Fruit fly (Drosophila melanogaster) whole organism, embryonic: ENCODE measurements around the gene Nse1.
A peak's percentile ranks its signal among the peaks of the same experiment; 100 is the strongest.

Experiments
- Ada2b ChIP-seq: fragments of 200-800 bp; sonication (Bioruptor generic); IDR thresholded peaks from 2 replicates; pipeline ENCODE4 v1.3.6; 2022; ENCODE audit warnings: missing biosample characterization, missing genetic modification characterization
- Atf-2 ChIP-seq: fragments of 200-800 bp; sonication (Bioruptor generic); optimal IDR thresholded peaks from 2 replicates; lab custom pipeline; 2016; ENCODE audit warnings: missing biosample characterization, missing genetic modification characterization
- BEAF-32 ChIP-seq: fragments of 200-800 bp; sonication (Bioruptor generic); optimal IDR thresholded peaks from 3 replicates; lab custom pipeline; 2017; ENCODE audit warnings: missing biosample characterization, missing genetic modification characterization, mild to moderate bottlenecking, moderate library complexity, missing genetic modification reagents
- Bteb2 ChIP-seq: fragments of 200-800 bp; sonication (Bioruptor generic); optimal IDR thresholded peaks from 2 replicates; lab custom pipeline; 2016; ENCODE audit warnings: missing biosample characterization, missing genetic modification characterization
- CG11093 ChIP-seq: fragments of 200-800 bp; sonication (Bioruptor generic); IDR thresholded peaks from 3 replicates; pipeline ENCODE4 v1.3.6; 2022; ENCODE audit warnings: missing biosample characterization, missing genetic modification characterization
- CG11560 ChIP-seq: fragments of 200-800 bp; sonication (Bioruptor generic); IDR thresholded peaks from 3 replicates; pipeline ENCODE4 v1.3.6; 2022; ENCODE audit warnings: missing biosample characterization, missing genetic modification characterization
- CG12236 ChIP-seq: fragments of 200-800 bp; sonication (Bioruptor generic); optimal IDR thresholded peaks from 2 replicates; lab custom pipeline; 2016; ENCODE audit warnings: missing biosample characterization, missing genetic modification characterization
- CG13287 ChIP-seq: fragments of 200-800 bp; sonication (Bioruptor generic); IDR thresholded peaks from 2 replicates; pipeline ENCODE4 v1.3.6; 2022; ENCODE audit warnings: missing biosample characterization, missing genetic modification characterization; ENCODE audit not compliant: partially characterized antibody
- CG14710 ChIP-seq: fragments of 200-800 bp; sonication (Bioruptor generic); optimal IDR thresholded peaks from 3 replicates; lab custom pipeline; 2019; ENCODE audit warnings: missing biosample characterization, mild to moderate bottlenecking, missing genetic modification characterization, moderate library complexity
- CG15269 ChIP-seq: fragments of 200-800 bp; sonication (Bioruptor generic); optimal IDR thresholded peaks from 2 replicates; lab custom pipeline; 2018; ENCODE audit warnings: missing biosample characterization, mild to moderate bottlenecking, missing genetic modification characterization, moderate library complexity
- CG1602 ChIP-seq: fragments of 200-800 bp; sonication (Bioruptor generic); optimal IDR thresholded peaks from 3 replicates; lab custom pipeline; 2016; ENCODE audit warnings: missing biosample characterization, missing genetic modification characterization
- CG18262 ChIP-seq: fragments of 200-800 bp; optimal IDR thresholded peaks from 3 replicates; lab custom pipeline; 2019; ENCODE audit warnings: missing biosample characterization, mild to moderate bottlenecking, missing genetic modification characterization, moderate library complexity
- CG30431 ChIP-seq: fragments of 200-800 bp; sonication (Bioruptor generic); optimal IDR thresholded peaks from 2 replicates; lab custom pipeline; 2017; ENCODE audit warnings: missing biosample characterization, missing genetic modification characterization
- CG3838 ChIP-seq: fragments of 200-800 bp; sonication (Bioruptor generic); optimal IDR thresholded peaks from 3 replicates; lab custom pipeline; 2016; ENCODE audit warnings: missing biosample characterization, missing genetic modification characterization
- CG4404 ChIP-seq: fragments of 200-800 bp; sonication (Bioruptor generic); IDR thresholded peaks from 2 replicates; pipeline ENCODE4 v1.3.6; 2022; ENCODE audit warnings: missing biosample characterization, missing genetic modification characterization
- CG4617 ChIP-seq: fragments of 200-800 bp; sonication (Bioruptor generic); optimal IDR thresholded peaks from 3 replicates; lab custom pipeline; 2016; ENCODE audit warnings: missing biosample characterization, missing genetic modification characterization, borderline replicate concordance
- CG4707 ChIP-seq: fragments of 200-800 bp; sonication (Bioruptor generic); optimal IDR thresholded peaks from 2 replicates; lab custom pipeline; 2018; ENCODE audit warnings: missing biosample characterization, mild to moderate bottlenecking, missing genetic modification characterization, moderate library complexity
- CG7556 ChIP-seq: fragments of 200-800 bp; sonication (Bioruptor generic); optimal IDR thresholded peaks from 2 replicates; lab custom pipeline; 2017; ENCODE audit warnings: missing biosample characterization, mild to moderate bottlenecking, missing genetic modification characterization
- CG7745 ChIP-seq: fragments of 200-800 bp; sonication (Bioruptor generic); optimal IDR thresholded peaks from 2 replicates; lab custom pipeline; 2018; ENCODE audit warnings: missing biosample characterization, mild to moderate bottlenecking, missing genetic modification characterization, moderate library complexity
- CG7928 ChIP-seq: fragments of 200-800 bp; sonication (Bioruptor generic); optimal IDR thresholded peaks from 2 replicates; lab custom pipeline; 2017; ENCODE audit warnings: missing biosample characterization, mild to moderate bottlenecking, missing genetic modification characterization
- CG8478 ChIP-seq: fragments of >200 bp; optimal IDR thresholded peaks from 2 replicates; lab custom pipeline; 2018
- CG9876 ChIP-seq: fragments of 200-800 bp; sonication (Bioruptor generic); optimal IDR thresholded peaks from 2 replicates; lab custom pipeline; 2016; ENCODE audit warnings: missing biosample characterization, missing genetic modification characterization
- CHES-1-like ChIP-seq: fragments of 200-800 bp; sonication (Bioruptor generic); optimal IDR thresholded peaks from 2 replicates; lab custom pipeline; 2016; ENCODE audit warnings: missing biosample characterization, missing genetic modification characterization
- CTCF ChIP-seq: fragments of 200-800 bp; sonication (Bioruptor generic); optimal IDR thresholded peaks from 2 replicates; lab custom pipeline; 2017; ENCODE audit warnings: missing biosample characterization, mild to moderate bottlenecking, missing genetic modification characterization, moderate library complexity
- Chrac-16 ChIP-seq: fragments of 200-800 bp; sonication (Bioruptor generic); optimal IDR thresholded peaks from 3 replicates; lab custom pipeline; 2016; ENCODE audit warnings: missing biosample characterization, missing genetic modification characterization
- Ets97D ChIP-seq: fragments of 200-800 bp; sonication (Bioruptor generic); optimal IDR thresholded peaks from 3 replicates; lab custom pipeline; 2016; ENCODE audit warnings: missing biosample characterization, missing genetic modification characterization
- Kr ChIP-seq: fragments of 200-800 bp; sonication (Bioruptor generic); optimal IDR thresholded peaks from 2 replicates; lab custom pipeline; 2017; ENCODE audit warnings: missing biosample characterization, mild to moderate bottlenecking, missing genetic modification characterization
- MBD-R2 ChIP-seq: fragments of 200-800 bp; sonication (Bioruptor generic); IDR thresholded peaks from 2 replicates; pipeline ENCODE4 v1.3.6; 2022; ENCODE audit warnings: missing biosample characterization, missing genetic modification characterization
- Mad ChIP-seq: fragments of 200-800 bp; sonication (Bioruptor generic); optimal IDR thresholded peaks from 2 replicates; lab custom pipeline; 2016; ENCODE audit warnings: missing biosample characterization, missing genetic modification characterization
- Med ChIP-seq: fragments of 200-800 bp; sonication (Bioruptor generic); peaks from one replicate; lab custom pipeline; 2016; ENCODE audit warnings: missing biosample characterization, missing genetic modification characterization, mild to moderate bottlenecking, inconsistent platforms, moderate library complexity
- Mrtf ChIP-seq: fragments of 200-800 bp; sonication (Bioruptor generic); IDR thresholded peaks from 3 replicates; pipeline ENCODE4 v1.3.6; 2022; ENCODE audit warnings: missing biosample characterization, missing genetic modification characterization
- NK7.1 ChIP-seq: fragments of 200-800 bp; sonication (Bioruptor generic); optimal IDR thresholded peaks from 3 replicates; lab custom pipeline; 2016; ENCODE audit warnings: missing biosample characterization, missing genetic modification characterization
- Oli ChIP-seq: fragments of 200-800 bp; sonication (Bioruptor generic); optimal IDR thresholded peaks from 2 replicates; lab custom pipeline; 2018; ENCODE audit warnings: missing biosample characterization, mild to moderate bottlenecking, missing genetic modification characterization, moderate library complexity
- Sry-δ ChIP-seq: fragments of 200-800 bp; sonication (Bioruptor generic); optimal IDR thresholded peaks from 2 replicates; lab custom pipeline; 2016; ENCODE audit warnings: missing biosample characterization, missing genetic modification characterization
- Taf1 ChIP-seq: fragments of 200-800 bp; sonication (Bioruptor generic); IDR thresholded peaks from 2 replicates; pipeline ENCODE4 v1.3.6; 2022; ENCODE audit warnings: missing biosample characterization, missing genetic modification characterization
- Xrp1 ChIP-seq: fragments of 200-800 bp; sonication (Bioruptor generic); IDR thresholded peaks from 2 replicates; pipeline ENCODE4 v1.3.6; 2022; ENCODE audit warnings: missing biosample characterization, missing genetic modification characterization
- btn ChIP-seq: fragments of 200-800 bp; sonication (Bioruptor generic); optimal IDR thresholded peaks from 2 replicates; lab custom pipeline; 2016; ENCODE audit warnings: missing biosample characterization, missing genetic modification characterization
- cas ChIP-seq: fragments of 200-800 bp; sonication (Bioruptor generic); IDR thresholded peaks from 2 replicates; pipeline ENCODE4 v1.3.6; 2022; ENCODE audit warnings: missing biosample characterization, missing genetic modification characterization
- crp ChIP-seq, 2 experiments: fragments of 200-800 bp; sonication (Bioruptor generic); optimal IDR thresholded peaks; 2 replicates in 1 of 2; 3 replicates in 1 of 2; lab custom pipeline; 2017; ENCODE audit warnings: missing biosample characterization in 2 of 2, missing genetic modification characterization in 2 of 2, mild to moderate bottlenecking in 1 of 2, moderate library complexity in 1 of 2
- da ChIP-seq: fragments of 200-800 bp; sonication (Bioruptor generic); optimal IDR thresholded peaks from 2 replicates; lab custom pipeline; 2016; ENCODE audit warnings: missing biosample characterization, missing genetic modification characterization
- emc ChIP-seq: fragments of 200-800 bp; sonication (Bioruptor generic); optimal IDR thresholded peaks from 2 replicates; lab custom pipeline; 2016; ENCODE audit warnings: missing biosample characterization, missing genetic modification characterization
- en ChIP-seq: fragments of 200-800 bp; sonication (Bioruptor generic); optimal IDR thresholded peaks from 2 replicates; lab custom pipeline; 2016; ENCODE audit warnings: missing biosample characterization, missing genetic modification characterization
- ewg ChIP-seq: fragments of 200-800 bp; sonication (Bioruptor generic); optimal IDR thresholded peaks from 3 replicates; lab custom pipeline; 2017; ENCODE audit warnings: mild to moderate bottlenecking, missing biosample characterization, missing genetic modification reagents, missing genetic modification characterization
- eyg ChIP-seq: fragments of 200-800 bp; sonication (Bioruptor generic); optimal IDR thresholded peaks from 3 replicates; lab custom pipeline; 2016; ENCODE audit warnings: missing biosample characterization, missing genetic modification characterization
- kah ChIP-seq: fragments of 200-800 bp; sonication (Bioruptor generic); optimal IDR thresholded peaks from 2 replicates; lab custom pipeline; 2018; ENCODE audit warnings: missing biosample characterization, mild to moderate bottlenecking, missing genetic modification characterization
- lab ChIP-seq: fragments of 200-800 bp; sonication (Bioruptor generic); optimal IDR thresholded peaks from 3 replicates; lab custom pipeline; 2017; ENCODE audit warnings: missing biosample characterization, missing genetic modification characterization, mild to moderate bottlenecking, moderate library complexity, missing genetic modification reagents
- nom ChIP-seq: fragments of 200-800 bp; sonication (Bioruptor generic); optimal IDR thresholded peaks from 2 replicates; lab custom pipeline; 2017; ENCODE audit warnings: missing biosample characterization, missing genetic modification characterization, mild to moderate bottlenecking, moderate library complexity, missing genetic modification reagents
- org-1 ChIP-seq: fragments of 200-800 bp; sonication (Bioruptor generic); optimal IDR thresholded peaks from 2 replicates; lab custom pipeline; 2017; ENCODE audit warnings: missing biosample characterization, missing genetic modification characterization
- peb ChIP-seq: fragments of 200-800 bp; sonication (Bioruptor generic); IDR thresholded peaks from 2 replicates; pipeline ENCODE4 v1.3.6; 2022; ENCODE audit warnings: missing biosample characterization, missing genetic modification characterization
- slbo ChIP-seq: fragments of 200-800 bp; sonication (Bioruptor generic); IDR thresholded peaks from 2 replicates; pipeline ENCODE4 v1.3.6; 2022; ENCODE audit warnings: missing biosample characterization, missing genetic modification characterization
- sr ChIP-seq: fragments of 200-800 bp; sonication (Bioruptor generic); IDR thresholded peaks from 3 replicates; pipeline ENCODE4 v1.3.6; 2022; ENCODE audit warnings: missing biosample characterization, missing genetic modification characterization
- tll ChIP-seq, 2 experiments: fragments of 200-800 bp in 1 of 2; fragments of >200 bp in 1 of 2; sonication (Bioruptor generic) in 1 of 2; optimal IDR thresholded peaks; 2 replicates each; lab custom pipeline; 2017 to 2019; ENCODE audit warnings: missing biosample characterization in 2 of 2, missing genetic modification characterization in 2 of 2, mild to moderate bottlenecking in 1 of 2, moderate library complexity in 1 of 2
- zfh1 ChIP-seq: fragments of 200-800 bp; sonication (Bioruptor generic); IDR thresholded peaks from 3 replicates; pipeline ENCODE4 v1.3.6; 2022; ENCODE audit warnings: missing biosample characterization, missing genetic modification characterization

Nse1 gene

dm6 chr2L:6698387-6698786 lies 21.0 kb upstream of the Nse1 start (continued):
- TF ChIP-seq emc (GFP tag; lab: Kevin White, UChicago): no peak
- TF ChIP-seq eyg (GFP tag; lab: Kevin White, UChicago): no peak
- no peak for TF ChIP-seq Taf1 (GFP tag; lab: Robert Waterston, UW)
- TF ChIP-seq CG4707 (GFP tag; lab: Kevin White, UChicago): no peak
- TF ChIP-seq CG30431 (GFP tag; lab: Kevin White, UChicago): no peak
- no peak for TF ChIP-seq Ets97D (GFP tag; lab: Kevin White, UChicago)
- no peak for TF ChIP-seq NK7.1
- peak; percentile 58 for TF ChIP-seq CG15269
- TF ChIP-seq Xrp1 (GFP tag; lab: Robert Waterston, UW): peak; percentile 68
- peak; percentile 57; the same call in 1 of the 3 replicates for TF ChIP-seq CG11093
- TF ChIP-seq CG3838 (GFP tag; lab: Kevin White, UChicago): no peak
- TF ChIP-seq CG8478 (lab: Kevin White, UChicago): no peak
- peak; percentile 35 for TF ChIP-seq CG1602
- TF ChIP-seq nom: no peak
- TF ChIP-seq cas (GFP tag; lab: Robert Waterston, UW): no peak
- peak; percentile 48 for TF ChIP-seq lab (GFP tag; lab: Kevin White, UChicago)
- no peak for TF ChIP-seq org-1
- TF ChIP-seq btn (GFP tag; lab: Kevin White, UChicago): no peak
- TF ChIP-seq CG7556 (GFP tag; lab: Kevin White, UChicago): peak; percentile 21
- TF ChIP-seq Ada2b (GFP tag; lab: Robert Waterston, UW): peak; percentile 43; the same call in 1 of the 2 replicates
- TF ChIP-seq CG4404 (GFP tag; lab: Robert Waterston, UW): peak; percentile 56
- TF ChIP-seq Mrtf (GFP tag; lab: Robert Waterston, UW): peak; percentile 62; the same call in 1 of the 3 replicates
- TF ChIP-seq Oli (tag; lab: Kevin White, UChicago): peak; percentile 53
- TF ChIP-seq BEAF-32 (GFP tag; lab: Kevin White, UChicago): no peak
- no peak for TF ChIP-seq CG7745 (tag; lab: Kevin White, UChicago)
- no peak for TF ChIP-seq kah (GFP tag; lab: Kevin White, UChicago)
- TF ChIP-seq tll (GFP tag; optimal IDR thresholded peaks at IDR 0.05; lab: Kevin White, UChicago): no peak
- peak; percentile 47 for TF ChIP-seq CG18262 (tag; lab: Kevin White, UChicago)
- TF ChIP-seq crp (GFP tag; optimal IDR thresholded peaks at IDR 0.05; lab: Kevin White, UChicago): no peak
- no peak for TF ChIP-seq Atf-2 (GFP tag; lab: Kevin White, UChicago)
- TF ChIP-seq Med: peak; percentile 84
- no peak for TF ChIP-seq sr
- no peak for TF ChIP-seq CG13287 (GFP tag; lab: Robert Waterston, UW)
- TF ChIP-seq CTCF (GFP tag; lab: Kevin White, UChicago): no peak
- no peak for TF ChIP-seq peb
- no peak for TF ChIP-seq CHES-1-like (GFP tag; lab: Kevin White, UChicago)
- no peak for TF ChIP-seq CG4617
- no peak for TF ChIP-seq Sry-δ
- TF ChIP-seq ewg (GFP tag; lab: Kevin White, UChicago): no peak
- TF ChIP-seq CG7928 (GFP tag; lab: Kevin White, UChicago): no peak
- no peak for TF ChIP-seq CG11560
- peak; percentile 17 for TF ChIP-seq Chrac-16 (GFP tag; lab: Kevin White, UChicago)
- TF ChIP-seq en (GFP tag; lab: Kevin White, UChicago): no peak
- peak; percentile 21 for TF ChIP-seq CG12236 (GFP tag; lab: Kevin White, UChicago)
- no peak for TF ChIP-seq MBD-R2 (GFP tag; lab: Robert Waterston, UW)
- peak; percentile 71 for TF ChIP-seq slbo (GFP tag; lab: Robert Waterston, UW)
- peak; percentile 29 for TF ChIP-seq CG14710 (tag; lab: Kevin White, UChicago)
- TF ChIP-seq Mad (GFP tag; lab: Kevin White, UChicago): no peak
- TF ChIP-seq Bteb2 (GFP tag; lab: Kevin White, UChicago): no peak
- TF ChIP-seq Kr (GFP tag; lab: Kevin White, UChicago): no peak
- TF ChIP-seq CG9876 (GFP tag; lab: Kevin White, UChicago): no peak
- no peak for TF ChIP-seq da (GFP tag; lab: Kevin White, UChicago)
- peak; percentile 74; the same call in 2 of the 3 replicates for TF ChIP-seq zfh1
